Worm (Caenorhabditis elegans): ENCODE measurements around the gene C06A6.4.

Gene C06A6.4

ce11 chrIV:7790801-7791588 lies 38.1 kb downstream of the C06A6.4 start, which contains the start of gene rsp-6 (continued):
- peak; percentile 87 for TF ChIP-seq nhr-47 (tag; optimal IDR thresholded peaks at IDR 0.05)
- TF ChIP-seq grh-1 (GFP tag; IDR thresholded peaks at IDR 0.05) = no peak
- peak; percentile 95 to 98 for TF ChIP-seq lin-35 (GFP tag; optimal IDR thresholded peaks at IDR 0.05)
- no peak for TF ChIP-seq ama-1 (optimal IDR thresholded peaks at IDR 0.05)
- TF ChIP-seq ceh-90 (tag; optimal IDR thresholded peaks at IDR 0.05) = no peak
- peak; percentile 55 for TF ChIP-seq lir-3 (tag; optimal IDR thresholded peaks at IDR 0.05; ENCODE audit: poor library complexity)
- TF ChIP-seq nhr-237 (tag; optimal IDR thresholded peaks at IDR 0.05) = peak; percentile 76
- peak; percentile 67 for TF ChIP-seq fkh-10 (GFP tag; optimal IDR thresholded peaks at IDR 0.05)

- no peak for TF ChIP-seq efl-1 (optimal IDR thresholded peaks at IDR 0.05)
- TF ChIP-seq efl-1 (GFP tag; optimal IDR thresholded peaks at IDR 0.05 in 1 of 2) = peak in 1 of 2 experiments; percentile 72
- no peak for TF ChIP-seq ces-1 (GFP tag; optimal IDR thresholded peaks at IDR 0.05)
Measured at ce11 chrIV:7790151-7790691, 38.9 kb downstream of the C06A6.4 start.

ce11 chrIV:7789521-7789949 lies 39.6 kb downstream of the C06A6.4 start, which contains the start of gene imp-3:
Gene imp-3 (minus strand): TSS chrIV:7789613.
- TF ChIP-seq nhr-90 (tag; optimal IDR thresholded peaks at IDR 0.05; ENCODE audit: poor library complexity) = peak; percentile 58
- no peak for TF ChIP-seq mep-1 (tag; optimal IDR thresholded peaks at IDR 0.05)
- TF ChIP-seq tbx-2 (tag; optimal IDR thresholded peaks at IDR 0.05) = peak; percentile 37
- TF ChIP-seq elt-2 (tag; optimal IDR thresholded peaks at IDR 0.05) = peak; percentile 6
- peak; percentile 66 for TF ChIP-seq nhr-47 (tag; optimal IDR thresholded peaks at IDR 0.05)
- no peak for TF ChIP-seq swsn-7 (tag; optimal IDR thresholded peaks at IDR 0.05)
- no peak for TF ChIP-seq sptf-1 (tag; optimal IDR thresholded peaks at IDR 0.05)
- TF ChIP-seq aha-1 (tag; optimal IDR thresholded peaks at IDR 0.05) = no peak
- peak; percentile 18 for TF ChIP-seq irx-1 (tag; optimal IDR thresholded peaks at IDR 0.05)
- no peak for TF ChIP-seq nhr-76 (tag; optimal IDR thresholded peaks at IDR 0.05)
- TF ChIP-seq jun-1 (tag; optimal IDR thresholded peaks at IDR 0.05) = no peak
- 0 out of 2 replicates have a peak, but pooled peaks have one; percentile 25 for TF ChIP-seq grh-1 (GFP tag; IDR thresholded peaks at IDR 0.05)
- TF ChIP-seq nhr-71 (tag; optimal IDR thresholded peaks at IDR 0.05) = peak; percentile 65
- peak; percentile 93 for TF ChIP-seq ama-1 (optimal IDR thresholded peaks at IDR 0.05)
- no peak for TF ChIP-seq fos-1 (tag; optimal IDR thresholded peaks at IDR 0.05)
- TF ChIP-seq sox-4 (tag; optimal IDR thresholded peaks at IDR 0.05) = no peak
- no peak for TF ChIP-seq mab-9 (GFP tag; IDR thresholded peaks at IDR 0.05)
- TF ChIP-seq ceh-90 (tag; optimal IDR thresholded peaks at IDR 0.05) = no peak
- TF ChIP-seq ztf-4 (tag; optimal IDR thresholded peaks at IDR 0.05) = peak; percentile 36
- TF ChIP-seq lin-15B (tag; optimal IDR thresholded peaks at IDR 0.05) = no peak
- TF ChIP-seq ceh-8 (GFP tag; optimal IDR thresholded peaks at IDR 0.05) = no peak
- no peak for TF ChIP-seq C34B4.2 (tag; optimal IDR thresholded peaks at IDR 0.05)
- no peak for TF ChIP-seq vab-15 (tag; optimal IDR thresholded peaks at IDR 0.05)
- TF ChIP-seq fkh-8 (tag; optimal IDR thresholded peaks at IDR 0.05) = no peak
- TF ChIP-seq lin-39 (tag; optimal IDR thresholded peaks at IDR 0.05) = no peak
- TF ChIP-seq unc-130 (tag; optimal IDR thresholded peaks at IDR 0.05) = peak; percentile 32
- no peak for TF ChIP-seq nhr-11 (tag; optimal IDR thresholded peaks at IDR 0.05)
- TF ChIP-seq ces-1 (GFP tag; optimal IDR thresholded peaks at IDR 0.05) = no peak
- 0 out of 2 replicates have a peak, but pooled peaks have one; percentile 11 for TF ChIP-seq nhr-19 (GFP tag; conservative IDR thresholded peaks at IDR 0.05)
- no peak for TF ChIP-seq tlp-1 (tag; optimal IDR thresholded peaks at IDR 0.05)
- no peak for TF ChIP-seq ceh-63 (GFP tag; optimal IDR thresholded peaks at IDR 0.05)
- peak; percentile 40 for TF ChIP-seq nhr-85 (tag)
- TF ChIP-seq unc-86 (tag; optimal IDR thresholded peaks at IDR 0.05) = no peak
- no peak for TF ChIP-seq unc-30 (tag; optimal IDR thresholded peaks at IDR 0.05)
- no peak for TF ChIP-seq pqm-1 (tag; optimal IDR thresholded peaks at IDR 0.05)
- TF ChIP-seq elt-3 (tag; optimal IDR thresholded peaks at IDR 0.05) = peak in 3 of 6 experiments; percentile 12 to 56 (median 15)
- TF ChIP-seq snu-23 (GFP tag; optimal IDR thresholded peaks at IDR 0.05) = peak; percentile 57
- TF ChIP-seq mdl-1 (tag; optimal IDR thresholded peaks at IDR 0.05) = peak in 1 of 2 experiments; percentile 78
- peak; percentile 18 for TF ChIP-seq dsc-1 (tag; optimal IDR thresholded peaks at IDR 0.05)
- TF ChIP-seq Y116A8C.19 (tag; optimal IDR thresholded peaks at IDR 0.05; ENCODE audit: borderline replicate concordance) = no peak
- no peak for TF ChIP-seq lin-13 (GFP tag; optimal IDR thresholded peaks at IDR 0.05)
- TF ChIP-seq blmp-1 (tag; optimal IDR thresholded peaks at IDR 0.05) = peak; percentile 21

Measured in whole organism, L1 larva.